Worm (Caenorhabditis elegans) whole organism, mixed stage, embryonic: ENCODE data around the gene F02C12.3.

Experiments used
- M03D4.4 ChIP-seq: sonication (generic microtip); optimal IDR thresholded peaks from 2 replicates; lab custom pipeline; 2017; ENCODE audit warnings: mild to moderate bottlenecking, missing genetic modification characterization, missing compliant biosample characterization
- bed-3 ChIP-seq: fragments of 200-800 bp; sonication (Bioruptor generic); optimal IDR thresholded peaks from 3 replicates; lab custom pipeline; 2018; ENCODE audit warnings: mild to moderate bottlenecking, missing genetic modification characterization, moderate library complexity, missing compliant biosample characterization
- blmp-1 ChIP-seq: fragments of 150-350 bp; optimal IDR thresholded peaks from 2 replicates; lab custom pipeline; 2014; ENCODE audit warnings: missing biosample characterization, missing genetic modification characterization
- ceh-43 ChIP-seq: fragments of 200-800 bp; sonication (Bioruptor generic); optimal IDR thresholded peaks from 2 replicates; lab custom pipeline; 2018; ENCODE audit warnings: mild to moderate bottlenecking, missing genetic modification characterization, moderate library complexity, missing compliant biosample characterization
- cnd-1 ChIP-seq: fragments of 200-800 bp; sonication (Bioruptor generic); optimal IDR thresholded peaks from 2 replicates; lab custom pipeline; 2018; ENCODE audit warnings: mild to moderate bottlenecking, missing genetic modification characterization, missing compliant biosample characterization
- elt-1 ChIP-seq: sonication (generic microtip); optimal IDR thresholded peaks from 2 replicates; lab custom pipeline; 2017; ENCODE audit warnings: missing genetic modification characterization, mild to moderate bottlenecking, missing compliant biosample characterization, antibody characterized with exemption, moderate library complexity, borderline replicate concordance; ENCODE audit not compliant: insufficient read depth
- elt-3 ChIP-seq: fragments of 150-350 bp; optimal IDR thresholded peaks from 2 replicates; lab custom pipeline; 2014; ENCODE audit warnings: missing biosample characterization, missing genetic modification characterization
- flh-1 ChIP-seq: fragments of 200-800 bp; sonication (Bioruptor generic); optimal IDR thresholded peaks from 2 replicates; lab custom pipeline; 2018; ENCODE audit warnings: mild to moderate bottlenecking, missing genetic modification characterization, moderate library complexity, missing compliant biosample characterization
- ham-2 ChIP-seq: fragments of 200-800 bp; sonication (Bioruptor generic); optimal IDR thresholded peaks from 2 replicates; lab custom pipeline; 2018; ENCODE audit warnings: mild to moderate bottlenecking, missing genetic modification characterization, missing compliant biosample characterization
- hlh-1 ChIP-seq: fragments of 150-350 bp; optimal IDR thresholded peaks from 2 replicates; lab custom pipeline; 2014; ENCODE audit warnings: missing biosample characterization, missing genetic modification reagents, missing genetic modification characterization
- lin-13 ChIP-seq: fragments of 150-350 bp; optimal IDR thresholded peaks from 2 replicates; lab custom pipeline; 2014; ENCODE audit warnings: missing biosample characterization, missing genetic modification characterization
- lin-32 ChIP-seq: fragments of 200-800 bp; sonication (Bioruptor generic); optimal IDR thresholded peaks from 2 replicates; lab custom pipeline; 2018; ENCODE audit warnings: mild to moderate bottlenecking, missing genetic modification characterization, missing compliant biosample characterization
- lsy-2 ChIP-seq: fragments of 150-350 bp; optimal IDR thresholded peaks from 2 replicates; lab custom pipeline; 2014; ENCODE audit warnings: missing biosample characterization, missing genetic modification characterization
- mab-5 ChIP-seq: fragments of 150-350 bp; optimal IDR thresholded peaks from 2 replicates; lab custom pipeline; 2014; ENCODE audit warnings: missing biosample characterization, missing genetic modification characterization
- mep-1 ChIP-seq: fragments of 150-350 bp; optimal IDR thresholded peaks from 2 replicates; lab custom pipeline; 2017; ENCODE audit warnings: missing biosample characterization, missing genetic modification reagents, missing genetic modification characterization, inconsistent platforms
- mls-2 ChIP-seq: sonication (generic microtip); optimal IDR thresholded peaks from 2 replicates; lab custom pipeline; 2016; ENCODE audit warnings: mild to moderate bottlenecking, missing genetic modification characterization, moderate library complexity, missing compliant biosample characterization
- nhr-12 ChIP-seq: fragments of 150-350 bp; optimal IDR thresholded peaks from 2 replicates; lab custom pipeline; 2014; ENCODE audit warnings: missing biosample characterization, missing genetic modification characterization
- nhr-2 ChIP-seq: fragments of 150-350 bp; optimal IDR thresholded peaks from 2 replicates; lab custom pipeline; 2014; ENCODE audit warnings: missing biosample characterization, missing genetic modification characterization
- nhr-237 ChIP-seq: fragments of 150-350 bp; optimal IDR thresholded peaks from 2 replicates; lab custom pipeline; 2014; ENCODE audit warnings: missing biosample characterization, missing genetic modification characterization
- nhr-28 ChIP-seq: fragments of 150-350 bp; optimal IDR thresholded peaks from 2 replicates; lab custom pipeline; 2014; ENCODE audit warnings: missing biosample characterization, missing genetic modification characterization
- pha-4 ChIP-seq: fragments of 150-350 bp; optimal IDR thresholded peaks from 2 replicates; lab custom pipeline; 2018; ENCODE audit warnings: missing biosample characterization, missing genetic modification reagents, missing genetic modification characterization
- sem-2 ChIP-seq: fragments of 200-800 bp; sonication (Bioruptor generic); optimal IDR thresholded peaks from 2 replicates; lab custom pipeline; 2018; ENCODE audit warnings: mild to moderate bottlenecking, missing genetic modification characterization, missing compliant biosample characterization
- snpc-4 ChIP-seq: fragments of 150-350 bp; optimal IDR thresholded peaks from 2 replicates; lab custom pipeline; 2014; ENCODE audit warnings: missing biosample characterization, missing genetic modification characterization
- sptf-1 ChIP-seq: sonication (generic microtip); optimal IDR thresholded peaks from 2 replicates; lab custom pipeline; 2017; ENCODE audit warnings: mild to moderate bottlenecking, missing genetic modification characterization, moderate library complexity, missing compliant biosample characterization
- tbx-8 ChIP-seq: fragments of 200-800 bp; sonication (Bioruptor generic); optimal IDR thresholded peaks from 2 replicates; lab custom pipeline; 2018; ENCODE audit warnings: mild to moderate bottlenecking, missing genetic modification characterization, moderate library complexity, missing compliant biosample characterization
- unc-120 ChIP-seq: sonication (generic microtip); optimal IDR thresholded peaks from 2 replicates; lab custom pipeline; 2017; ENCODE audit warnings: missing genetic modification characterization, missing compliant biosample characterization; ENCODE audit not compliant: poor library complexity, severe bottlenecking
- unc-39 ChIP-seq: fragments of 150-350 bp; optimal IDR thresholded peaks from 2 replicates; lab custom pipeline; 2014; ENCODE audit warnings: missing biosample characterization, missing genetic modification characterization
- zip-8 ChIP-seq: fragments of 150-350 bp; optimal IDR thresholded peaks from 2 replicates; lab custom pipeline; 2014; ENCODE audit warnings: missing biosample characterization, missing genetic modification characterization

F02C12.3 gene

DNA sequence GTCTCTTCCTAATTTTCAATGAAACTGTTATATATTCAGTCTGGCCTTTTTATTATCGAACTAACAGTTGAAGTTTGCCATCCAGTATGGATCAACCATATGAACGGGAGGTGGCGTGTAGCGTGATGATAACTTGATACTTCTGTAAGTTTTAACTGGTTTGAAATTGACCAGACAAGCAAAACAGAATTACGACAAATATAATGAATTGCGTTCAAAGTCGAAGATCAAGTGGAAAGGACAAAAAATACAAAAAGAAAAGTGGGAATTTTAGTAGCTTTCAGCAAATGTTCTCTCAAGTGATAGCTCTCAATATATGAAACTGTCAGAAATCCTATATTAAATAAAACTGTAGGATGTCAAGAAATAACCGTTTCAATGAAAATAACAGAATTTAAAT lies 19.9 kb upstream of the F02C12.3 start, which contains the start of the genes C49F8.14 and gem-1:
TSS of gene C49F8.14 (minus strand) at position 99 of the 400 bp plus-strand sequence.
TSS of gene gem-1 (minus strand) at position 142 of the 400 bp plus-strand sequence.
- TF ChIP-seq cnd-1 (tag; lab: Kevin White, UChicago) (no peak), elt-1 (tag; lab: Kevin White, UChicago) (no peak), nhr-2 (no peak), ceh-43 (no peak), mab-5 (no peak), ham-2 (GFP tag; lab: Kevin White, UChicago) (no peak), lin-13 (tag; lab: Kevin White, UChicago) (no peak), flh-1 (GFP tag; lab: Kevin White, UChicago) (no peak)

DNA sequence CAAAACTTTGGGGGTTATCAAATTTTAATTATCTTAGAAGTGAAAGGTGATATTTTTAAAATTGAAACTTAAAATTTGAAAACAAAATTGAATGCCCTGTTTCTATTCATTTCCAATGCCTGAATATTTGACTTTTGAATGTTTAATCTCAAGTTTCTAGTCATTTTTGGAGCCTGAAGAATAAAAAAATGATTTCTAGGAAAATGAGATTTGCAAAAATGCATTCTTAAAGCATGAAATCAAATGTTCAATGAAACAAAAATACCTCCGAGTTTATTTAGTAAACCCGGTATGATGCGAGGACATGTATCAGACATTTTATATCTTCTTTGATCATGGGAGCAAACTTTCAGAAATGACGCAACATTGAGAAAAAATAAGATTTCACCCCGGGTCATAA lies 17.7 kb upstream of the F02C12.3 start:
- TF ChIP-seq zip-8 (tag; lab: Kevin White, UChicago) (peak; percentile 59), ham-2 (GFP tag; lab: Kevin White, UChicago) (no peak)

DNA sequence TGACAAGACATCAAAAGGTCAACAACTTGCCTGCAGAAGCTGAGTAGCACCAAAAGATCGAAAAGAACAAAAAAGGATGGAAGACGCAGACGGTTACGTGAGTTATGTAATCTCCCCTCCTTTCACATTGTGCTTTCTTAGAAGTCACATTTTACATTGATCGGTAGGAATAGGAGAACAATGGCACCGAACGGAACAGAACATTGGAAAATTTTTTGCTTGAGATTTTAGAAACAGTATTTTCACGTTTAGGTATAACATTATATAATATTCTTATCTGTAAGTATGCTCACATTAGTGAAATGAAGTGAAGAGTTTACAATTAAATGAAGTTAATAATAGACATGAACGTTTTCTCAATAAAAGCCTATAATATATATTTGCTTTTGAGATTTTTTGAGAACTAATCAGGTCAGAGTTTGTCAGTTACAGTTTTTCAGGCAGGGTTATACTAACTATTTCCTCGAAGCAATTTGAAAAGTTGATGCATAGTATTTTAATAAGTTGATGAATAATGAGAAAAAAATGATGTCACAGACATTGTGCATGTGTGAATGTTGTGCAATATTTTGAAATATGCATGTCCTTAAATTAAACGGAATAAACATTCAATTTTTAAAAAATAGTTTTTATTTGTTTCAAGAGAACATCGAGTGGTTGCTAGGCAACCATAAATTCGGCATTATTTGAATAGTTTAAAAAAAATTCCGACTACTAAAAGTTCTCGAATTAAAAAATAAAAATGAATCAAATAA lies 15.6 kb upstream of the F02C12.3 start:
- no peak for TF ChIP-seq lin-32 (GFP tag; lab: Kevin White, UChicago)
- TF ChIP-seq blmp-1 (tag; lab: Kevin White, UChicago), result no peak
- TF ChIP-seq unc-120 (tag; lab: Kevin White, UChicago), result no peak
- TF ChIP-seq elt-1 (tag; lab: Kevin White, UChicago), result no peak
- no peak for TF ChIP-seq pha-4 (tag; lab: Kevin White, UChicago)
- no peak for TF ChIP-seq snpc-4 (tag; lab: Kevin White, UChicago)
- no peak for TF ChIP-seq flh-1 (GFP tag; lab: Kevin White, UChicago)
- no peak for TF ChIP-seq mep-1 (tag; lab: Kevin White, UChicago)
- no peak for TF ChIP-seq nhr-12 (tag; lab: Kevin White, UChicago)
- TF ChIP-seq nhr-237 (tag; lab: Kevin White, UChicago), result no peak
- TF ChIP-seq nhr-28 (tag; lab: Kevin White, UChicago), result no peak
- TF ChIP-seq M03D4.4 (tag; lab: Kevin White, UChicago), result no peak
- no peak for TF ChIP-seq elt-3 (tag; lab: Kevin White, UChicago)
- no peak for TF ChIP-seq unc-39 (tag; lab: Kevin White, UChicago)
- TF ChIP-seq hlh-1 (tag; lab: Kevin White, UChicago), result no peak
- no peak for TF ChIP-seq lin-13 (tag; lab: Kevin White, UChicago)
- TF ChIP-seq bed-3 (GFP tag; lab: Kevin White, UChicago), result no peak
- TF ChIP-seq tbx-8 (GFP tag; lab: Kevin White, UChicago), result no peak
- TF ChIP-seq sem-2 (GFP tag; lab: Kevin White, UChicago), result no peak
- TF ChIP-seq lsy-2, result no peak

DNA sequence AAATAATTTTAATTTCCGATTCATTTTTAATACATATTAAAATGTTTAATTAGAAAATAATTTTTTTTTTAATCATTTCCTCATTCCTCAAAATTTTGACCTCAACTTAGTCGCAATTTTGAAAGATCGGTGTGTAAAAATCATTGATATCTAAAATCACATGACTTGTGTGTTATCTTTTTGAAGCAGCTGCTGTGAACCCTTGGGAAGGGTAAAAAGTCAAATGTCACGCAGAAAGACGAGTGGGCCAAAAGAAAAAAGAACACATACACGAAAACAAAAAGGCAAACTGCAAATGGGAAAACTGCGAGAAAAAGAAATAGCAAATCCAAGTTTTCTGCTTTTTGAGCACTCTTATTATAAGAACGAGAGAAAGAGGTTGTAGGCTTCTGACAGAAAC lies 13.5 kb upstream of the F02C12.3 start:
- TF ChIP-seq nhr-2 (no peak), unc-39 (tag; lab: Kevin White, UChicago) (no peak), ceh-43 (no peak), mep-1 (tag; lab: Kevin White, UChicago) (no peak)

DNA sequence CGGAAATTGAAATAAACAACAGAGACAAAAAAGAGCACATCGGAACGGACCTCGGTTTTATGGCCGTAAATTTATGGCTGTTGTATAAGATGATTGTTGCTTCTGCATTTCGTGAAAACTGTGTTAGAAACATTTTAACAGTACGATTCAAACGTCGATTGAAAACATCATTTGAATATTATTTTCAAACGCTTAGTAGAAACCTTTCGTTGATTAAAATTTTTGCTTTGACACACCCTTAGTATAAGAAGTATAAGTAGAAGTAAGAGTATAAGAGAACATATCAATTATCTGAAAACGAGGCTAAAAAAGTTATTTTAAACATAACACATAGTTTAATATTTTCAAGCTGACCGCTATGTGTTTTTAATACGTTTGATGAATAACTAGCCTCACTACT lies 12.0 kb upstream of the F02C12.3 start:
- TF ChIP-seq mls-2 (no peak), sem-2 (GFP tag; lab: Kevin White, UChicago) (no peak), mep-1 (tag; lab: Kevin White, UChicago) (no peak), M03D4.4 (tag; lab: Kevin White, UChicago) (no peak), snpc-4 (tag; lab: Kevin White, UChicago) (no peak), nhr-12 (tag; lab: Kevin White, UChicago) (no peak), elt-1 (tag; lab: Kevin White, UChicago) (no peak), lin-32 (GFP tag; lab: Kevin White, UChicago) (no peak), bed-3 (GFP tag; lab: Kevin White, UChicago) (no peak), unc-39 (tag; lab: Kevin White, UChicago) (no peak), lin-13 (tag; lab: Kevin White, UChicago) (no peak), sptf-1 (tag; lab: Kevin White, UChicago) (no peak), ceh-43 (no peak)
- TF ChIP-seq, all 35 proteins: peak for 0
